Fruit fly (Drosophila melanogaster): ENCODE results near the gene CG14915.
A peak's percentile ranks its signal among the peaks of the same experiment; 100 is the strongest.

dm6 chr2L:11073947-11074346 is 3.1 kb downstream of the CG14915 start:
- TF ChIP-seq h (GFP tag; optimal IDR thresholded peaks at IDR 0.05) (peak; percentile 6), Abd-B (GFP tag; optimal IDR thresholded peaks at IDR 0.05) (no peak), CG9705 (GFP tag; optimal IDR thresholded peaks at IDR 0.05) (no peak)
